Worm (Caenorhabditis elegans) whole organism, L1 larva: ENCODE results near the gene T15B7.14.

Experiments
- ceh-88 ChIP-seq: fragments of 200-800 bp; sonication (Bioruptor generic); IDR thresholded peaks from 2 replicates; pipeline ENCODE4 v1.3.6; 2022; ENCODE audit warnings: missing genetic modification characterization, missing compliant biosample characterization
- hlh-17 ChIP-seq: fragments of 200-800 bp; sonication (Bioruptor generic); optimal IDR thresholded peaks from 2 replicates; lab custom pipeline; 2018; ENCODE audit warnings: missing genetic modification characterization, mild to moderate bottlenecking, missing compliant biosample characterization, moderate library complexity, borderline replicate concordance
- lin-35 ChIP-seq, 2 experiments: fragments of 150-350 bp; optimal IDR thresholded peaks; 2 replicates each; lab custom pipeline; 2014; ENCODE audit warnings: missing biosample characterization in 2 of 2, missing genetic modification characterization in 2 of 2, missing genetic modification reagents in 2 of 2
- mdl-1 ChIP-seq, 2 experiments: fragments of 150-350 bp; optimal IDR thresholded peaks; 2 replicates each; lab custom pipeline; 2014 to 2017; ENCODE audit warnings: missing biosample characterization in 2 of 2, missing genetic modification characterization in 2 of 2, inconsistent platforms in 1 of 2
- mep-1 ChIP-seq: fragments of 150-350 bp; optimal IDR thresholded peaks from 2 replicates; lab custom pipeline; 2014; ENCODE audit warnings: missing biosample characterization, missing genetic modification characterization
- nhr-11 ChIP-seq: fragments of 150-350 bp; optimal IDR thresholded peaks from 2 replicates; lab custom pipeline; 2014; ENCODE audit warnings: missing biosample characterization, missing genetic modification characterization
- nhr-28 ChIP-seq: fragments of 150-350 bp; optimal IDR thresholded peaks from 2 replicates; lab custom pipeline; 2014; ENCODE audit warnings: missing biosample characterization, missing genetic modification characterization
- nhr-76 ChIP-seq: sonication (generic microtip); optimal IDR thresholded peaks from 2 replicates; lab custom pipeline; 2017; ENCODE audit warnings: missing biosample characterization, missing genetic modification characterization
- nhr-77 ChIP-seq: fragments of 150-350 bp; optimal IDR thresholded peaks from 2 replicates; lab custom pipeline; 2014; ENCODE audit warnings: missing biosample characterization, missing genetic modification characterization
- unc-62 ChIP-seq: fragments of 150-350 bp; optimal IDR thresholded peaks from 2 replicates; lab custom pipeline; 2014; ENCODE audit warnings: missing biosample characterization, missing genetic modification reagents, missing genetic modification characterization

- no peak for TF ChIP-seq mep-1 (tag; lab: Kevin White, UChicago)
- no peak for TF ChIP-seq mdl-1 (tag; optimal IDR thresholded peaks at IDR 0.05; lab: Kevin White, UChicago)
- no peak for TF ChIP-seq lin-35 (GFP tag; optimal IDR thresholded peaks at IDR 0.05; lab: Kevin White, UChicago)
- no peak for TF ChIP-seq nhr-77 (tag; lab: Kevin White, UChicago)
- no peak for TF ChIP-seq nhr-11
- TF ChIP-seq unc-62 (GFP tag; lab: Kevin White, UChicago), result no peak
- TF ChIP-seq ceh-88 (GFP tag; lab: Robert Waterston, UW), result no peak
- no peak for TF ChIP-seq nhr-28 (tag; lab: Kevin White, UChicago)
- TF ChIP-seq nhr-76 (tag; lab: Kevin White, UChicago), result no peak
- TF ChIP-seq hlh-17 (GFP tag; lab: Kevin White, UChicago), result no peak
Measured at ce11 chrV:6819812-6820211, 15.3 kb downstream of the T15B7.14 start, which contains the start of gene dmsr-13.
